Fruit fly (Drosophila melanogaster) whole organism, wandering third instar larva: Measurements from ENCODE around the gene CG32797.

Experiments used
- Abd-B ChIP-seq: fragments of >200 bp; optimal IDR thresholded peaks from 2 replicates; lab custom pipeline; 2017; ENCODE audit warnings: missing biosample characterization, missing genetic modification characterization
- CG32264 ChIP-seq: fragments of 200-800 bp; sonication (Bioruptor generic); optimal IDR thresholded peaks from 2 replicates; lab custom pipeline; 2016; ENCODE audit warnings: missing biosample characterization, missing genetic modification characterization
- CG9705 ChIP-seq: fragments of 200-800 bp; sonication (Bioruptor generic); optimal IDR thresholded peaks from 2 replicates; lab custom pipeline; 2018; ENCODE audit warnings: missing biosample characterization, mild to moderate bottlenecking, missing genetic modification characterization
- Dfd ChIP-seq: fragments of >200 bp; optimal IDR thresholded peaks from 2 replicates; lab custom pipeline; 2017; ENCODE audit warnings: missing biosample characterization, missing genetic modification characterization
- Dif ChIP-seq: fragments of 200-275, 200-300 bp; sonication (Bioruptor generic); optimal IDR thresholded peaks from 2 replicates; lab custom pipeline; 2018; ENCODE audit warnings: missing biosample characterization, missing genetic modification characterization; ENCODE audit not compliant: partially characterized antibody
- GATAd ChIP-seq: sonication (Bioruptor generic); optimal IDR thresholded peaks from 2 replicates; lab custom pipeline; 2016; ENCODE audit warnings: missing biosample characterization, missing genetic modification characterization
- Hnf4 ChIP-seq: fragments of 200-800 bp; sonication (Bioruptor generic); optimal IDR thresholded peaks from 2 replicates; lab custom pipeline; 2016; ENCODE audit warnings: missing biosample characterization, mild to moderate bottlenecking, missing genetic modification characterization
- Hr83 ChIP-seq: fragments of 200-300 bp; sonication (Bioruptor generic); optimal IDR thresholded peaks from 2 replicates; lab custom pipeline; 2016; ENCODE audit warnings: missing biosample characterization, mild to moderate bottlenecking, missing genetic modification characterization, moderate library complexity; ENCODE audit not compliant: poor library complexity, severe bottlenecking
- Jra ChIP-seq: sonication (Bioruptor generic); optimal IDR thresholded peaks from 2 replicates; lab custom pipeline; 2016; ENCODE audit warnings: missing biosample characterization, missing genetic modification characterization
- Mio ChIP-seq: sonication (Bioruptor generic); optimal IDR thresholded peaks from 2 replicates; lab custom pipeline; 2016; ENCODE audit warnings: missing biosample characterization, missing genetic modification characterization
- N ChIP-seq: fragments of >200 bp; optimal IDR thresholded peaks from 2 replicates; lab custom pipeline; 2018; ENCODE audit warnings: missing biosample characterization, missing external identifiers, missing genetic modification characterization
- OdsH ChIP-seq: fragments of 200-800 bp; sonication (Bioruptor generic); optimal IDR thresholded peaks from 2 replicates; lab custom pipeline; 2016; ENCODE audit warnings: missing biosample characterization, mild to moderate bottlenecking, missing genetic modification characterization
- Rel ChIP-seq, 2 experiments: fragments of 200-800 bp; sonication (Bioruptor generic) in 1 of 2; optimal IDR thresholded peaks; 2 replicates in 1 of 2; 3 replicates in 1 of 2; lab custom pipeline; 2016 to 2019; ENCODE audit warnings: mild to moderate bottlenecking in 2 of 2, missing biosample characterization in 2 of 2, missing genetic modification characterization in 2 of 2, moderate library complexity in 1 of 2
- Vsx2 ChIP-seq: fragments of 200-300, 225-300 bp; sonication (Bioruptor generic); optimal IDR thresholded peaks from 2 replicates; lab custom pipeline; 2018; ENCODE audit warnings: missing biosample characterization, missing genetic modification characterization; ENCODE audit not compliant: partially characterized antibody
- br ChIP-seq: fragments of 200-800 bp; sonication (Bioruptor generic); optimal IDR thresholded peaks from 2 replicates; lab custom pipeline; 2016; ENCODE audit warnings: missing biosample characterization, missing genetic modification characterization
- dl ChIP-seq, 2 experiments: fragments of 175-275, 200-275 bp in 1 of 2; fragments of 200-275 bp in 1 of 2; sonication (Bioruptor generic); optimal IDR thresholded peaks; lab custom pipeline; 2018; ENCODE audit warnings: mild to moderate bottlenecking in 2 of 2, missing biosample characterization in 2 of 2, missing genetic modification characterization in 2 of 2, moderate library complexity in 2 of 2; ENCODE audit not compliant: partially characterized antibody in 2 of 2, insufficient read depth in 1 of 2
- dmrt93B ChIP-seq: fragments of 200-800 bp; sonication (Bioruptor generic); optimal IDR thresholded peaks from 2 replicates; lab custom pipeline; 2018; ENCODE audit warnings: missing biosample characterization, mild to moderate bottlenecking, missing genetic modification characterization
- dsf ChIP-seq: sonication (Bioruptor generic); optimal IDR thresholded peaks from 2 replicates; lab custom pipeline; 2016; ENCODE audit warnings: missing biosample characterization, missing genetic modification characterization, borderline replicate concordance
- foxo ChIP-seq, 2 experiments: fragments of 200-800 bp; sonication (Bioruptor generic); optimal IDR thresholded peaks; 2 replicates in 1 of 2; 3 replicates in 1 of 2; lab custom pipeline; 2016 to 2017; ENCODE audit warnings: missing biosample characterization in 2 of 2, missing genetic modification characterization in 2 of 2
- fru ChIP-seq: fragments of 200-800 bp; sonication (Bioruptor generic); optimal IDR thresholded peaks from 3 replicates; lab custom pipeline; 2016; ENCODE audit warnings: missing biosample characterization, mild to moderate bottlenecking, missing genetic modification characterization
- h ChIP-seq: fragments of 200-800 bp; sonication (Bioruptor generic); optimal IDR thresholded peaks from 3 replicates; lab custom pipeline; 2016; ENCODE audit warnings: missing biosample characterization, mild to moderate bottlenecking, missing genetic modification characterization
- pan ChIP-seq: fragments of >200 bp; optimal IDR thresholded peaks from 2 replicates; lab custom pipeline; 2017
- psq ChIP-seq: fragments of 200-800 bp; sonication (Bioruptor generic); optimal IDR thresholded peaks from 3 replicates; lab custom pipeline; 2017; ENCODE audit warnings: missing biosample characterization, mild to moderate bottlenecking, missing genetic modification characterization, moderate library complexity
- rgr ChIP-seq: fragments of 200-800 bp; sonication (Bioruptor generic); optimal IDR thresholded peaks from 3 replicates; lab custom pipeline; 2016; ENCODE audit warnings: missing biosample characterization, mild to moderate bottlenecking, missing genetic modification characterization
- sage ChIP-seq: fragments of 200-800 bp; sonication (Bioruptor generic); optimal IDR thresholded peaks from 2 replicates; lab custom pipeline; 2016; ENCODE audit warnings: missing biosample characterization, mild to moderate bottlenecking, missing genetic modification characterization
- woc ChIP-seq: sonication (Bioruptor generic); optimal IDR thresholded peaks from 2 replicates; lab custom pipeline; 2016; ENCODE audit warnings: missing biosample characterization, mild to moderate bottlenecking, missing genetic modification characterization

The CG32797 gene

dm6 chrX:2466919-2467318 is 41.3 kb upstream of the CG32797 start:
- TF ChIP-seq OdsH (no peak), dmrt93B (no peak), CG32264 (no peak), Hnf4 (no peak), Jra (GFP tag; lab: Kevin White, UChicago) (no peak), Dif (GFP tag; lab: Kevin White, UChicago) (no peak)

DNA sequence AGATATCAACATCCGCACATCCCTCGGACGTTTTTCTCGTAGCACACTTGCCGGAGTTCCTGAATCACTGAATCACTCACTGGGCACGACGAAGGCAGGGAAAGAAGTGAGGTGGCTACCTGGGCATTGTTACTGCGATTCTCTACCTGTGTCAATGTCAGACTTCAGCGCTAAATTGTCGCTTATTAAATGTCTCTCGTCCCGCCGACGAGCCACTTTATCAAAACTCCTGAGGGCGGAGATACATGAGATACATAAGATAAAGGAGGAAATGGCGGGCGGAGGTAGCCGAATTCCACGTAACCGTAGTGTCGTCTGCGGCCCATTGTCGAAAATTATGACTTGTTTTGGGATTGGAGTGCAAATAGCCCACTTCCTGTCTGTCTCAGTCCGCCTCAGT is 40.0 kb upstream of the CG32797 start:
- TF ChIP-seq Hr83 (no peak), fru (GFP tag; lab: Kevin White, UChicago) (peak; percentile 54)

dm6 chrX:2464189-2464588 is 38.5 kb upstream of the CG32797 start:
- TF ChIP-seq CG32264 (no peak), Dif (GFP tag; lab: Kevin White, UChicago) (no peak)

DNA sequence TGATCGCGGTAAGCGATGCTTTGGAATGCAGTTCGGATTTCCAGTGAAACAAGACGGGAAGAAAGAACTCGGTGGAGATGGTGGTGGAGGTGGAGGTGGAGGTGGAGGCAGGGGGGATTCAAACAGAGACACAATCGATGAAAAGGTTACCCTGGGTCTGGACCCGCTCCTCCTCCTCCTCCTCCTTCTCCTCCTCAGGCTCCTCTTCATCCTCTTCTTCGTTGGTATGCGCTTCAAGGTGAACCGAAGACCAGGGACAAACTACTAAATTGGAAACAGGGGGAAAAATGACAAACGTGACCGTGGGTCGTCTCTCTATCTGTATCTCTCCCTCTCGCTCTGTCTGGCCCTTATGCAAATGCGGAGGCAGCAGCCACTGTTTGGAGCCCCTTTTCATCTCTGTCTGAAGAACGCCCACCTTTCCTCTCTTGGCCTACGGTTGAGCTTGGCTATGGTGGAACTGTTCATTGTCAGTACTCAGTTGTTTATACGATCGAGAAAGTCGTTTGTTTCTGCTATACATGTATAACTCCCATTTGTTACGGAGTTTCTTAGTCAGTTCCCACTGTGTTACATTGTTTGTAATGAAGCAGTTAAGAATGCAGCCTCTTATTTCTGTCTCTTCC is 37.4 kb upstream of the CG32797 start:
- peak; percentile 9 for TF ChIP-seq fru (GFP tag; lab: Kevin White, UChicago)
- TF ChIP-seq psq, result peak; percentile 62
- TF ChIP-seq woc (GFP tag; lab: Kevin White, UChicago), result peak; percentile 0
- no peak for TF ChIP-seq Vsx2 (GFP tag; lab: Kevin White, UChicago)
- no peak for TF ChIP-seq Hr83
- no peak for TF ChIP-seq dmrt93B

DNA sequence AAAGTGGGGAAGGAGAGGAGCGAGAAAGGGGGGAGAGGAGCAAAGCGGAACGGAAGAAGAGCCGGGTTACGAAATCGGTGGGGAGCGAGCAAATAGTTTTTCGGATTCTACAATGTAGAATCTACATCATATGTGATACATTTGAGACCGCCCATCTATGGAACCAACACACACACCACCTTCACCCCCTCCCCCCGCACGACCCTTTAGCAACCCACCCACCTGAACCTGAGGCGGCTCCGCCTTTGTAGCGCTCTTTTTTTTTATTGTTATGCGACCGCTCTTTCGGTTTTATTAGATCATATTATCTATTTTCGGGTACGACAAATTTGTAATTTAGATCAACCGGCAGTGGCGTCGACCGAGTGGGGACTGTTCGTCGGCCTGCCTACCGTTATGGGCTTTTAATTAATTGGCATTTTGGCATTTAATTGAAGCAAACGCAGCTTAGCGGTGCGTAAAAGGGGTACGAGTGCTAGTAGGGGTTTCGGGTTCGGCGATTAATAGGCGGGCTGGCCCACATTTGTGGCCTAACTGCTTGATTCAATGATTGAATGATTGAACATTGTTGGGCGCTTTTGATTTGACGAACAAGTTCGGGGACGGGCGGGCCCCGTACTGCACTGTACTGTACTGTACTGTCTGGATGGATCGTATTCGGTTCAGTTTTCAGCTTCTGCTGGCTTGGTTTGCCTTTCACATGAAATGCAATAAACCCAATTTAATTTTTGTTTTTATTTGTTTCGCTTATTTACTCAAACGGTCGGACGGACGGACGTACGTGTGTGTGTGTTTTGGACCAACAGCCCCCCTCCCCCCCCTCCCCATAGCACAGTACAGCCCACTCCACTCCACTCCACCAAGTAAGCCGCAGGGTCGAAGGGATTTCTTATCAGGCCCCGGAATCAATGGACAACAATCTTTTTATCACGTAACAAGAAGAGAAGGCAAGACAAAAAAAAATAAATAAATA is 36.1 kb upstream of the CG32797 start:
- TF ChIP-seq Mio (no peak), OdsH (no peak), Dfd (GFP tag; lab: Kevin White, UChicago) (peak; percentile 36)

DNA sequence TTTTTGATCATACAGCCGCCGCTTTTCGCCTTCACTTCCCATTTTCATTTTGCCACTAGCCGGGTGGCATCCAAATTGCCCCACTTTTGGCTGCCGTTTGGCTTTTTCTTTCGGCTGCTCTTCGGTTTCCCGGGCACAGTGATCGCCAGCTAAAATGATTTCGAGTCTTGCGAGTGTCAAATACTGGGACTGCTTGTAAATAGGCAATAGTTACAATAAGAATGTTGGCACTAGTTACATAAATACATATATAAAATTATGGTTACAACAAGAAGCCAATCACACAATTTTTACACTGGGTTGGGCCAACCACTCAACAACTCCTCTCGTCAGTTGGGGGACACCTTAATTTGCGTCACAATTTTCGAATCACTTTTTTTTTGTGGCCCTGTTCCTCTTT is 34.2 kb upstream of the CG32797 start:
- TF ChIP-seq Mio (no peak), br (GFP tag; lab: Kevin White, UChicago) (no peak), dl (GFP tag; optimal IDR thresholded peaks at IDR 0.05; lab: Kevin White, UChicago; ENCODE audit: insufficient read depth in 1 of 2, partially characterized antibody in 2 of 2) (no peak), Abd-B (GFP tag; lab: Kevin White, UChicago) (no peak), Rel (GFP tag; optimal IDR thresholded peaks at IDR 0.05; lab: Kevin White, UChicago) (no peak), Rel (tag; optimal IDR thresholded peaks at IDR 0.05; lab: Kevin White, UChicago) (no peak), Hr83 (no peak), sage (GFP tag; lab: Kevin White, UChicago) (no peak), GATAd (GFP tag; lab: Kevin White, UChicago) (no peak), pan (lab: Kevin White, UChicago) (no peak), Jra (GFP tag; lab: Kevin White, UChicago) (no peak), foxo (GFP tag; optimal IDR thresholded peaks at IDR 0.05; lab: Kevin White, UChicago) (no peak), CG32264 (no peak), CG9705 (GFP tag; lab: Kevin White, UChicago) (no peak), dsf (GFP tag; lab: Kevin White, UChicago) (no peak), N (GFP tag; lab: Kevin White, UChicago) (no peak), h (no peak), rgr (no peak)
